Worm (Caenorhabditis elegans): ENCODE data around the gene C14A6.6.

Gene C14A6.6

ce11 chrV:18138695-18139094 is 28.4 kb downstream of the C14A6.6 start, which contains the start of gene Y37H2A.10:
TSS of gene Y37H2A.10 (plus strand) at chrV:18138995.
- no peak for TF ChIP-seq lim-6 (tag; optimal IDR thresholded peaks at IDR 0.05)

ce11 chrV:18137679-18138078 is 29.4 kb downstream of the C14A6.6 start:
- TF ChIP-seq sox-4 (tag; optimal IDR thresholded peaks at IDR 0.05) (no peak), C38D4.7 (GFP tag; optimal IDR thresholded peaks at IDR 0.05) (no peak), ceh-14 (tag; optimal IDR thresholded peaks at IDR 0.05) (no peak), tbx-7 (tag; optimal IDR thresholded peaks at IDR 0.05) (no peak), ceh-30 (tag; optimal IDR thresholded peaks at IDR 0.05) (no peak), unc-3 (GFP tag; conservative IDR thresholded peaks at IDR 0.05) (no peak), unc-3 (tag; optimal IDR thresholded peaks at IDR 0.05) (no peak), syd-9 (tag; optimal IDR thresholded peaks at IDR 0.05) (no peak), lin-11 (tag; optimal IDR thresholded peaks at IDR 0.05) (no peak), dmd-4 (tag; optimal IDR thresholded peaks at IDR 0.05; ENCODE audit: borderline replicate concordance) (no peak), tbx-2 (tag; optimal IDR thresholded peaks at IDR 0.05) (no peak), pat-9 (tag; optimal IDR thresholded peaks at IDR 0.05) (no peak), elt-4 (tag; optimal IDR thresholded peaks at IDR 0.05) (no peak), eyg-1 (tag; optimal IDR thresholded peaks at IDR 0.05) (no peak), K02D7.2 (tag; optimal IDR thresholded peaks at IDR 0.05) (no peak)

ce11 chrV:18134378-18134777 is 32.7 kb downstream of the C14A6.6 start, which contains the start of gene Y37H2A.7:
TSS of gene Y37H2A.7 (minus strand) at chrV:18134478.
- TF ChIP-seq che-1 (tag; optimal IDR thresholded peaks at IDR 0.05) (no peak), dve-1 (tag; optimal IDR thresholded peaks at IDR 0.05) (no peak), nhr-11 (tag; optimal IDR thresholded peaks at IDR 0.05) (no peak), syd-9 (tag; optimal IDR thresholded peaks at IDR 0.05) (no peak), ztf-16 (tag; optimal IDR thresholded peaks at IDR 0.05) (no peak), C08G9.2 (tag; optimal IDR thresholded peaks at IDR 0.05) (no peak), tbx-7 (tag; optimal IDR thresholded peaks at IDR 0.05) (no peak), hlh-8 (tag; optimal IDR thresholded peaks at IDR 0.05) (no peak), pag-3 (tag; optimal IDR thresholded peaks at IDR 0.05; ENCODE audit: borderline replicate concordance) (no peak), odd-2 (tag; optimal IDR thresholded peaks at IDR 0.05) (no peak), ttx-3 (tag; optimal IDR thresholded peaks at IDR 0.05) (no peak), ceh-45 (GFP tag; IDR thresholded peaks at IDR 0.05) (no peak), elt-2 (tag; optimal IDR thresholded peaks at IDR 0.05) (no peak), npax-4 (tag; optimal IDR thresholded peaks at IDR 0.05) (no peak), K09A11.1 (tag; optimal IDR thresholded peaks at IDR 0.05; ENCODE audit: insufficient read depth) (no peak), unc-86 (tag; optimal IDR thresholded peaks at IDR 0.05) (no peak), ref-2 (tag; optimal IDR thresholded peaks at IDR 0.05) (no peak)

- TF ChIP-seq ets-4 (tag; optimal IDR thresholded peaks at IDR 0.05): no peak
Measured at ce11 chrV:18133177-18133576, 33.9 kb downstream of the C14A6.6 start, which contains the start of gene Y37H2A.18. TSS of gene Y37H2A.18 (minus strand) at chrV:18133277.

- TF ChIP-seq ref-2 (tag; optimal IDR thresholded peaks at IDR 0.05) (no peak), C38D4.7 (GFP tag; optimal IDR thresholded peaks at IDR 0.05) (no peak), rnt-1 (tag; optimal IDR thresholded peaks at IDR 0.05) (no peak), unc-86 (tag; optimal IDR thresholded peaks at IDR 0.05) (no peak), ceh-30 (tag; optimal IDR thresholded peaks at IDR 0.05) (no peak), T23F11.4 (GFP tag; optimal IDR thresholded peaks at IDR 0.05) (no peak), eyg-1 (tag; optimal IDR thresholded peaks at IDR 0.05) (no peak), ceh-34 (tag; optimal IDR thresholded peaks at IDR 0.05) (no peak), lim-6 (tag; optimal IDR thresholded peaks at IDR 0.05) (no peak), pha-2 (tag; optimal IDR thresholded peaks at IDR 0.05) (no peak), ceh-48 (tag; optimal IDR thresholded peaks at IDR 0.05) (no peak), elt-4 (tag; optimal IDR thresholded peaks at IDR 0.05) (no peak), gmeb-2 (tag; optimal IDR thresholded peaks at IDR 0.05) (no peak), hlh-13 (GFP tag; optimal IDR thresholded peaks at IDR 0.05) (no peak), fax-1 (tag; optimal IDR thresholded peaks at IDR 0.05) (no peak), unc-55 (GFP tag; optimal IDR thresholded peaks at IDR 0.05) (no peak)
Measured at ce11 chrV:18131049-18131448, 36.0 kb downstream of the C14A6.6 start, which contains the start of gene Y37H2A.12. TSS of gene Y37H2A.12 (minus strand) at chrV:18131129.

Data from whole organism, late embryonic.